Fruit fly (Drosophila melanogaster) whole organism: Measurements from ENCODE around the gene Piezo.

Experiments used
- CG8478 ChIP-seq: fragments of >200 bp; optimal IDR thresholded peaks from 2 replicates; lab custom pipeline; 2018; ENCODE audit warnings: inconsistent platforms
- Dll ChIP-seq: fragments of >200 bp; optimal IDR thresholded peaks from 2 replicates; lab custom pipeline; 2017
- EcR ChIP-seq, 2 experiments: fragments of >200 bp; optimal IDR thresholded peaks; 2 replicates each; lab custom pipeline; 2017; ENCODE audit warnings: missing biosample characterization in 2 of 2, missing genetic modification characterization in 2 of 2, missing genetic modification reagents in 2 of 2
- pan ChIP-seq: fragments of >200 bp; optimal IDR thresholded peaks from 2 replicates; lab custom pipeline; 2017
- psq ChIP-seq: fragments of >200 bp; optimal IDR thresholded peaks from 2 replicates; lab custom pipeline; 2017
- usp ChIP-seq: fragments of >200 bp; optimal IDR thresholded peaks from 2 replicates; lab custom pipeline; 2017; ENCODE audit warnings: missing biosample characterization, missing genetic modification characterization, mixed read lengths

The Piezo gene

dm6 chr2L:8203748-8204147, 40.9 kb downstream of the Piezo start:
- TF ChIP-seq psq = no peak
- no peak for TF ChIP-seq pan
- TF ChIP-seq EcR (GFP tag; optimal IDR thresholded peaks at IDR 0.05; lab: Kevin White, UChicago) = no peak
- no peak for TF ChIP-seq usp
- no peak for TF ChIP-seq Dll (lab: Kevin White, UChicago)
- no peak for TF ChIP-seq CG8478 (lab: Kevin White, UChicago)

- no peak for TF ChIP-seq Dll (lab: Kevin White, UChicago)
- no peak for TF ChIP-seq pan
- TF ChIP-seq psq = no peak
- no peak for TF ChIP-seq CG8478 (lab: Kevin White, UChicago)
- TF ChIP-seq EcR (GFP tag; optimal IDR thresholded peaks at IDR 0.05; lab: Kevin White, UChicago) = no peak
- TF ChIP-seq usp = no peak
Observed at dm6 chr2L:8204366-8204765, 41.5 kb downstream of the Piezo start.

DNA sequence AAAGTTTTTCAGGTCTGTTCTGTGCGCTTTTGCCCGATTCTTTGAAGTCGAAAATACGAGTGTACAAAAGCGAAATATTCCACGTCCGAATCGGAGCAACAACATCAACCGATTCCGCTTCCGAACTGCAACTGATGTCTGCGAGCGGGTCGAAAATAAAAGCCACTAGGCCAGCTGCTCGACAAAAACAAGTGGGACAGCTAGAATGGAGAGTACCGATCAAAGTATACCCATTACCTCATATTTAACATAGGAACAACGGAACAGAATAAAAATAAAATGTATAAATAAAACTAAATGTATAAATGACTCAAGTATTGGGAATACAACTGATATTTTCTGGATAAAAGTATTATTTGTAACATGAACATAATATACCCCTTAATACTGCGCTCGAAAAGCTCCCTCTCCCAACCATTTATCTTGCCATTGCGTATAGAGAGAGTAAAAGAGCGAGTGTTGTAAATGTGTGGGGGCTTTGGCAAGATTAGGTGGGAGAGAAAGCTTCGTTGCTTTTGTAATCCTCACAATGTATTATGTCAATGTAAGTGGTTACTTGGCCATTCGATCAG, 42.2 kb downstream of the Piezo start, which contains the start of gene SLC5A11:
Gene SLC5A11 (minus strand): TSS at position 137 of the 572 bp plus-strand sequence.
- TF ChIP-seq EcR (GFP tag; optimal IDR thresholded peaks at IDR 0.05; lab: Kevin White, UChicago) = no peak
- no peak for TF ChIP-seq psq
- TF ChIP-seq pan = peak; percentile 98
- TF ChIP-seq usp = no peak

DNA sequence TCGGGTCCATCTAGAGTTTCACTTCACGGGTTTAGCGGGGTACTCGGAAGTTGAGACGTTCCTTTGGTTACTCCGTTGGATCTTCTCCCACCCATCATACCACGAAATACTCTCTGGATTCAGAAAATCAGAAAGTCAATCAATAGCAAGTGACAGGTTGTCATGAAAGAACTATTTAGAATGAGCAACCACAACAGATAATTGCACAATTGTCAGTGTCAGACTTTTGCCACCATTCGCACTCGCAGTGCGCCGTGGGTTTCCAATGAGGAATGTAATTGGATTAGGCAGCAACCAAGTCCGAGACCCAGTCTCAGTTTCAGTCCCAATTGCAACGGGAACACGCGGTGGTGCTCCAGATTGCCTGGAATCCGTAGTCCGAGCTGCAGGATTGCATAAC, 43.0 kb downstream of the Piezo start, which contains the start of gene CG8419:
Gene CG8419 (plus strand): TSS at position 301 of the 400 bp plus-strand sequence.
- TF ChIP-seq EcR (GFP tag; optimal IDR thresholded peaks at IDR 0.05; lab: Kevin White, UChicago) = no peak
- TF ChIP-seq Dll (lab: Kevin White, UChicago) = no peak
- no peak for TF ChIP-seq psq
- no peak for TF ChIP-seq CG8478 (lab: Kevin White, UChicago)
- TF ChIP-seq usp = no peak
- no peak for TF ChIP-seq pan

DNA sequence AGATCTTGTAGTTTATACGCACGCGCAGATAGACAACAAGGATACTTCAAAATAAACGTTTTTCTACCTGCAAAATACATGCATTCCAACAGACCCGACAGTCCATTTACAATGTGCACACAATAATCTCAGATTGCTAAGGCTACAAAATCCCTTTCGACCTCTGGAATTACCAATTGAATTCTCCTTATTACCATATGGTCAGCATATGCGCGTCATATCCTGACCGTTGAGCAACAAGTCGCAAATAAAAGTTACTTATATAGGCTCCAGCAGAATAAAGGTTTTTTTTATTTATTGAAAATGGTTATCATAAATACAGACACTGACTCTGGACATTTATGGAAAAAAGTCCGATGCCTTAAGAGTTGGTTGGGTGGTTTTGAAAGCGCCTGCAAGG, 46.5 kb downstream of the Piezo start:
- TF ChIP-seq EcR (GFP tag; optimal IDR thresholded peaks at IDR 0.05; lab: Kevin White, UChicago) = no peak
- no peak for TF ChIP-seq pan
- TF ChIP-seq Dll (lab: Kevin White, UChicago) = no peak
- TF ChIP-seq usp = no peak
- TF ChIP-seq CG8478 (lab: Kevin White, UChicago) = no peak
- TF ChIP-seq psq = no peak

dm6 chr2L:8210468-8210867, 47.6 kb downstream of the Piezo start:
- TF ChIP-seq EcR (GFP tag; optimal IDR thresholded peaks at IDR 0.05; lab: Kevin White, UChicago) = no peak
- TF ChIP-seq CG8478 (lab: Kevin White, UChicago) = no peak
- TF ChIP-seq psq = no peak

dm6 chr2L:8211070-8211469, 48.2 kb downstream of the Piezo start, which contains the start of gene Ssb-c31a:
TSS of gene Ssb-c31a (plus strand) at chr2L:8211347.
- TF ChIP-seq pan (no peak), usp (no peak), EcR (GFP tag; optimal IDR thresholded peaks at IDR 0.05; lab: Kevin White, UChicago) (no peak)

dm6 chr2L:8212666-8213270, 49.9 kb downstream of the Piezo start, which contains the start of the genes CG8372 and CG8360:
TSS of gene CG8372 (minus strand) at chr2L:8212902.
TSS of gene CG8360 (plus strand) at chr2L:8212959.
- no peak for TF ChIP-seq psq
- TF ChIP-seq usp = no peak
- no peak for TF ChIP-seq CG8478 (lab: Kevin White, UChicago)
- peak in 1 of 2 experiments; percentile 68 for TF ChIP-seq EcR (GFP tag; optimal IDR thresholded peaks at IDR 0.05; lab: Kevin White, UChicago)
- TF ChIP-seq Dll (lab: Kevin White, UChicago) = no peak
- TF ChIP-seq pan = no peak

dm6 chr2L:8213987-8214386, 51.1 kb downstream of the Piezo start, which contains the start of gene CG8353:
TSS of gene CG8353 (plus strand) at chr2L:8214045.
- TF ChIP-seq pan (no peak), EcR (GFP tag; optimal IDR thresholded peaks at IDR 0.05; lab: Kevin White, UChicago) (no peak), CG8478 (lab: Kevin White, UChicago) (no peak), psq (no peak), usp (no peak)

dm6 chr2L:8215259-8215929, 52.5 kb downstream of the Piezo start, which contains the start of gene CG8349:
TSS of gene CG8349 (plus strand) at chr2L:8215915.
- no peak for TF ChIP-seq CG8478 (lab: Kevin White, UChicago)
- no peak for TF ChIP-seq Dll (lab: Kevin White, UChicago)
- TF ChIP-seq EcR (GFP tag; optimal IDR thresholded peaks at IDR 0.05; lab: Kevin White, UChicago) = no peak
- TF ChIP-seq usp = no peak
- TF ChIP-seq pan = no peak
- no peak for TF ChIP-seq psq

DNA sequence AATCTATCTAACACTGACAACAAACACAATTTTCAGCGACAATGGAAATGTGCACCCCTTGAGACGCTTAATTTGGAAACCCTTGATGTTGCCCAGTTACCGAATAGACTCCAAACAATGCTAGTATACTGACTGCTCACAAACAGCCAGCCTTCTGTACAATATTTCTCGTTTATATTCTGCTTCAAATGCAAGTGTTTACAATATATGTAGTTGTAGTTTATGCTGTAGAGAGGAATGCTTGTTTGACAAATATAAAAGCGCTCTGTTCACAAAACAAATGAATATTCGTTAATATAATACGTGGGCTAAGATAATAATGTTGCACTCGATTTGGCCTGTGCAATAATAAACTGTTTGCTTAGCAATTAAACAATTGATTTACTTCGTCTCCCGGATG, 55.0 kb downstream of the Piezo start, which contains the start of gene CG8292:
Gene CG8292 (minus strand): TSS at position 101 of the 400 bp plus-strand sequence.
- TF ChIP-seq pan (no peak), EcR (GFP tag; optimal IDR thresholded peaks at IDR 0.05; lab: Kevin White, UChicago) (no peak), Dll (lab: Kevin White, UChicago) (no peak), usp (no peak), CG8478 (lab: Kevin White, UChicago) (no peak), psq (no peak)

dm6 chr2L:8220393-8220934, 57.6 kb downstream of the Piezo start, which contains the start of gene Snx6:
TSS of gene Snx6 (minus strand) at chr2L:8220741.
- TF ChIP-seq psq (no peak), Dll (lab: Kevin White, UChicago) (no peak), usp (no peak), EcR (GFP tag; optimal IDR thresholded peaks at IDR 0.05; lab: Kevin White, UChicago) (no peak), CG8478 (lab: Kevin White, UChicago) (no peak), pan (no peak)
